Fruit fly (Drosophila melanogaster) whole organism, adult: ENCODE measurements around the gene CG31861.

Source experiments
- CG14711 ChIP-seq: fragments of 200-800 bp; sonication (Bioruptor generic); optimal IDR thresholded peaks from 2 replicates; lab custom pipeline; 2018; ENCODE audit warnings: missing biosample characterization, mild to moderate bottlenecking, missing genetic modification characterization, moderate library complexity
- CG1620 ChIP-seq: fragments of 200-800 bp; sonication (Bioruptor generic); optimal IDR thresholded peaks from 2 replicates; lab custom pipeline; 2016; ENCODE audit warnings: missing biosample characterization, missing genetic modification characterization
- Hr96 ChIP-seq: fragments of 200-800 bp; sonication (Bioruptor generic); optimal IDR thresholded peaks from 2 replicates; lab custom pipeline; 2016; ENCODE audit warnings: missing biosample characterization, missing genetic modification characterization
- Mnt ChIP-seq: fragments of 200-800 bp; sonication (Bioruptor generic); optimal IDR thresholded peaks from 2 replicates; lab custom pipeline; 2016; ENCODE audit warnings: missing biosample characterization, mild to moderate bottlenecking, missing genetic modification characterization
- bab1 ChIP-seq: fragments of 200-800 bp; sonication (Bioruptor generic); optimal IDR thresholded peaks from 3 replicates; lab custom pipeline; 2019; ENCODE audit warnings: missing biosample characterization, mild to moderate bottlenecking, missing genetic modification characterization, moderate library complexity
- cic ChIP-seq: fragments of 200-800 bp; sonication (Bioruptor generic); optimal IDR thresholded peaks from 2 replicates; lab custom pipeline; 2017; ENCODE audit warnings: missing biosample characterization, mild to moderate bottlenecking, missing genetic modification characterization, moderate library complexity
- kay ChIP-seq: fragments of 200-800 bp; sonication (Bioruptor generic); peaks from one replicate; lab custom pipeline; 2016; ENCODE audit warnings: missing biosample characterization, missing genetic modification characterization, borderline replicate concordance
- ovo ChIP-seq: fragments of 200-800 bp; sonication (Bioruptor generic); optimal IDR thresholded peaks from 2 replicates; lab custom pipeline; 2016; ENCODE audit warnings: missing biosample characterization, missing genetic modification characterization
- toe ChIP-seq: fragments of 200-800 bp; sonication (Bioruptor generic); optimal IDR thresholded peaks from 2 replicates; lab custom pipeline; 2016; ENCODE audit warnings: missing biosample characterization, missing genetic modification characterization

DNA sequence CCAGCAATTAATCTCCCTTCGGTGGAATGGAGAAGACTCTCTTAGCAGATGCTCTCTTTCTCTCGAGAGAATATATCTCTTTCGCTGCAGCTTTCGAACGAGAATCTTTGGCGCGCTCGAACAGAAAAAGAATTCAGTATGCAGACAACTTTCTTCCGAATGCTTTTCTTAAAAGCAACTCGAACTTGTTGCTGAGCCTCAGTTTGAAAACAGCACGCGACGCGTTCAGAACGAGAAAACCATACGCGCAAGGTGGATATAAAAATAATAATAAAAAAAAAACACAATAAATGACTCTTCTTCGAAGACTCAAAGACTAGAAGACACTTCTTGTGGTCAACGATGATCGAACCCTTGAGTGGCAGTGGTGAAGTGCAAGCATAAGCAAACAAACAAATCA lies 47.4 kb upstream of the CG31861 start, which contains the start of gene CG17211:
- no peak for TF ChIP-seq bab1
- TF ChIP-seq toe: no peak
- TF ChIP-seq ovo (GFP tag; lab: Kevin White, UChicago): no peak
- no peak for TF ChIP-seq CG14711 (tag; lab: Kevin White, UChicago)
- TF ChIP-seq Mnt: no peak
- no peak for TF ChIP-seq CG1620
- TF ChIP-seq kay (GFP tag; lab: Kevin White, UChicago): no peak
- TF ChIP-seq cic: no peak
- TF ChIP-seq Hr96 (GFP tag; lab: Kevin White, UChicago): no peak
